Worm (Caenorhabditis elegans) whole organism, young adult: ENCODE measurements around the gene F41F3.9.

Experiments used
- B0019.2 ChIP-seq: fragments of 200-800 bp; sonication (Bioruptor generic); conservative IDR thresholded peaks from 2 replicates; pipeline ENCODE4 v1.3.6; 2022; ENCODE audit warnings: missing genetic modification reagents, missing genetic modification characterization, missing compliant biosample characterization
- B0035.1 ChIP-seq: sonication (generic microtip); optimal IDR thresholded peaks from 2 replicates; lab custom pipeline; 2016; ENCODE audit warnings: missing genetic modification characterization, mild to moderate bottlenecking, missing compliant biosample characterization, missing genotype, missing genetic modification reagents
- B0261.1 ChIP-seq: sonication (generic microtip); optimal IDR thresholded peaks from 2 replicates; lab custom pipeline; 2016; ENCODE audit warnings: mild to moderate bottlenecking, missing genetic modification characterization, moderate library complexity, missing compliant biosample characterization
- D2030.7 ChIP-seq: fragments of 200-800 bp; sonication (Bioruptor generic); IDR thresholded peaks from 2 replicates; pipeline ENCODE4 v1.3.6; 2022; ENCODE audit warnings: missing genetic modification reagents, missing genetic modification characterization, missing compliant biosample characterization
- F23B12.7 ChIP-seq: sonication (generic microtip); optimal IDR thresholded peaks from 2 replicates; lab custom pipeline; 2017; ENCODE audit warnings: missing genetic modification characterization, mild to moderate bottlenecking, missing compliant biosample characterization, antibody characterized with exemption, moderate library complexity; ENCODE audit not compliant: insufficient read depth
- F33H1.4 ChIP-seq: fragments of 200-800 bp; sonication (Bioruptor generic); IDR thresholded peaks from 2 replicates; pipeline ENCODE4 v1.3.6; 2022; ENCODE audit warnings: missing genetic modification reagents, missing genetic modification characterization, missing compliant biosample characterization
- F37B4.10 ChIP-seq: fragments of 200-800 bp; sonication (Bioruptor generic); IDR thresholded peaks from 2 replicates; pipeline ENCODE4 v1.3.6; 2022; ENCODE audit warnings: missing genetic modification characterization, missing compliant biosample characterization
- F39B2.1 ChIP-seq: fragments of 200-800 bp; sonication (Bioruptor generic); IDR thresholded peaks from 2 replicates; pipeline ENCODE4 v1.3.6; 2022; ENCODE audit warnings: missing genetic modification reagents, missing genetic modification characterization, missing compliant biosample characterization
- F55B11.4 ChIP-seq: sonication (generic microtip); optimal IDR thresholded peaks from 2 replicates; lab custom pipeline; 2016; ENCODE audit warnings: missing compliant biosample characterization, missing genetic modification characterization, borderline replicate concordance; ENCODE audit not compliant: insufficient read depth
- K12H6.12 ChIP-seq: fragments of 200-800 bp; sonication (Bioruptor generic); optimal IDR thresholded peaks from 2 replicates; lab custom pipeline; 2018; ENCODE audit warnings: mild to moderate bottlenecking, missing genetic modification characterization, missing compliant biosample characterization
- Y56A3A.18 ChIP-seq: fragments of 200-800 bp; sonication (Bioruptor generic); IDR thresholded peaks from 2 replicates; pipeline ENCODE4 v1.3.6; 2022; ENCODE audit warnings: missing genetic modification reagents, missing genetic modification characterization, missing compliant biosample characterization
- Y67H2A.10 ChIP-seq: fragments of 200-800 bp; sonication (Bioruptor generic); conservative IDR thresholded peaks from 2 replicates; pipeline ENCODE4 v1.3.6; 2022; ENCODE audit warnings: missing genetic modification reagents, missing genetic modification characterization, missing compliant biosample characterization
- ama-1 ChIP-seq, 3 experiments: fragments of 150-350 bp in 1 of 3; sonication (generic microtip) in 2 of 3; optimal IDR thresholded peaks; 2 replicates each; lab custom pipeline; 2014 to 2018; ENCODE audit warnings: missing biosample characterization in 2 of 3, missing genetic modification characterization in 2 of 3, missing genetic modification reagents in 2 of 3
- aptf-2 ChIP-seq: fragments of 200-800 bp; sonication (Bioruptor generic); conservative IDR thresholded peaks from 2 replicates; pipeline ENCODE4 v1.3.6; 2022; ENCODE audit warnings: missing genetic modification reagents, missing genetic modification characterization, missing compliant biosample characterization
- bed-1 ChIP-seq: fragments of 200-800 bp; sonication (Bioruptor generic); IDR thresholded peaks from 2 replicates; pipeline ENCODE4 v1.3.6; 2022; ENCODE audit warnings: missing genetic modification reagents, missing genetic modification characterization, missing compliant biosample characterization
- bed-2 ChIP-seq: fragments of 200-800 bp; sonication (Bioruptor generic); IDR thresholded peaks from 2 replicates; pipeline ENCODE4 v1.3.6; 2022; ENCODE audit warnings: missing genetic modification reagents, missing genetic modification characterization, missing compliant biosample characterization
- ceh-58 ChIP-seq: fragments of 200-800 bp; sonication (Bioruptor generic); IDR thresholded peaks from 2 replicates; pipeline ENCODE4 v1.3.6; 2022; ENCODE audit warnings: missing genetic modification characterization, missing compliant biosample characterization
- ceh-91 ChIP-seq: fragments of 200-800 bp; sonication (Bioruptor generic); IDR thresholded peaks from 2 replicates; pipeline ENCODE4 v1.3.6; 2022; ENCODE audit warnings: missing genetic modification reagents, missing genetic modification characterization, missing compliant biosample characterization
- die-1 ChIP-seq: sonication (generic microtip); optimal IDR thresholded peaks from 2 replicates; lab custom pipeline; 2016; ENCODE audit warnings: missing genotype, mild to moderate bottlenecking, missing genetic modification characterization, missing compliant biosample characterization
- dpl-1 ChIP-seq: fragments of 150-350 bp; optimal IDR thresholded peaks from 2 replicates; lab custom pipeline; 2014; ENCODE audit warnings: missing biosample characterization, missing genetic modification reagents, missing genetic modification characterization
- efl-1 ChIP-seq: fragments of 150-350 bp; optimal IDR thresholded peaks from 2 replicates; lab custom pipeline; 2014; ENCODE audit warnings: missing biosample characterization, missing genetic modification reagents, missing genetic modification characterization
- ets-4 ChIP-seq: fragments of 200-800 bp; sonication (Bioruptor generic); optimal IDR thresholded peaks from 2 replicates; lab custom pipeline; 2018; ENCODE audit warnings: mild to moderate bottlenecking, missing genetic modification characterization, missing compliant biosample characterization
- fkh-3 ChIP-seq: sonication (generic microtip); optimal IDR thresholded peaks from 2 replicates; lab custom pipeline; 2016; ENCODE audit warnings: mild to moderate bottlenecking, missing genetic modification characterization, missing compliant biosample characterization
- hmg-1.2 ChIP-seq: fragments of 200-800 bp; sonication (Bioruptor generic); IDR thresholded peaks from 2 replicates; pipeline ENCODE4 v1.3.6; 2022; ENCODE audit warnings: missing genetic modification reagents, missing genetic modification characterization, missing compliant biosample characterization
- hsf-1 ChIP-seq: fragments of 200-800 bp; sonication (Bioruptor generic); IDR thresholded peaks from 2 replicates; pipeline ENCODE4 v1.3.6; 2022; ENCODE audit warnings: missing genetic modification reagents, missing genetic modification characterization, missing compliant biosample characterization
- lin-40 ChIP-seq: sonication (generic microtip); optimal IDR thresholded peaks from 2 replicates; lab custom pipeline; 2016; ENCODE audit warnings: missing genetic modification characterization, mild to moderate bottlenecking, missing compliant biosample characterization, missing genotype, missing genetic modification reagents
- lir-1 ChIP-seq: fragments of 200-800 bp; sonication (Bioruptor generic); conservative IDR thresholded peaks from 2 replicates; pipeline ENCODE4 v1.3.6; 2022; ENCODE audit warnings: missing genetic modification reagents, missing genetic modification characterization, missing compliant biosample characterization
- lsl-1 ChIP-seq: fragments of 200-800 bp; sonication (Bioruptor generic); optimal IDR thresholded peaks from 2 replicates; lab custom pipeline; 2018; ENCODE audit warnings: mild to moderate bottlenecking, missing genetic modification characterization, moderate library complexity, missing compliant biosample characterization
- madf-6 ChIP-seq: fragments of 200-800 bp; sonication (Bioruptor generic); IDR thresholded peaks from 2 replicates; pipeline ENCODE4 v1.3.6; 2022; ENCODE audit warnings: missing genetic modification reagents, missing genetic modification characterization, missing compliant biosample characterization
- madf-8 ChIP-seq: fragments of 200-800 bp; sonication (Bioruptor generic); conservative IDR thresholded peaks from 2 replicates; pipeline ENCODE4 v1.3.6; 2022; ENCODE audit warnings: missing genetic modification reagents, missing genetic modification characterization, missing compliant biosample characterization
- mes-4 ChIP-seq: sonication (generic microtip); optimal IDR thresholded peaks from 2 replicates; lab custom pipeline; 2016; ENCODE audit warnings: missing genotype, missing genetic modification characterization, missing compliant biosample characterization
- mxl-1 ChIP-seq: sonication (generic microtip); optimal IDR thresholded peaks from 2 replicates; lab custom pipeline; 2016; ENCODE audit warnings: missing genetic modification characterization, missing compliant biosample characterization
- nhr-80 ChIP-seq: sonication (generic microtip); optimal IDR thresholded peaks from 2 replicates; lab custom pipeline; 2016; ENCODE audit warnings: missing genetic modification characterization, missing compliant biosample characterization
- pbrm-1 ChIP-seq: fragments of 200-800 bp; sonication (Bioruptor generic); IDR thresholded peaks from 2 replicates; pipeline ENCODE4 v1.3.6; 2022; ENCODE audit warnings: missing genetic modification reagents, missing genetic modification characterization, missing compliant biosample characterization
- rcor-1 ChIP-seq: fragments of 200-800 bp; sonication (Bioruptor generic); IDR thresholded peaks from 2 replicates; pipeline ENCODE4 v1.3.6; 2022; ENCODE audit warnings: missing genetic modification reagents, missing genetic modification characterization, missing compliant biosample characterization
- snpc-1.1 ChIP-seq: sonication (generic microtip); optimal IDR thresholded peaks from 2 replicates; lab custom pipeline; 2017; ENCODE audit warnings: missing genetic modification characterization, mild to moderate bottlenecking, missing compliant biosample characterization, antibody characterized with exemption, moderate library complexity, missing genotype, missing genetic modification reagents; ENCODE audit not compliant: insufficient read depth
- sptf-2 ChIP-seq: fragments of 200-800 bp; sonication (Bioruptor generic); optimal IDR thresholded peaks from 2 replicates; lab custom pipeline; 2018; ENCODE audit warnings: mild to moderate bottlenecking, missing genetic modification characterization, missing compliant biosample characterization
- xnd-1 ChIP-seq: sonication (generic microtip); optimal IDR thresholded peaks from 2 replicates; lab custom pipeline; 2016; ENCODE audit warnings: missing genotype, missing genetic modification reagents, missing genetic modification characterization, missing compliant biosample characterization
- ztf-3 ChIP-seq: fragments of 200-800 bp; sonication (Bioruptor generic); optimal IDR thresholded peaks from 2 replicates; lab custom pipeline; 2018; ENCODE audit warnings: mild to moderate bottlenecking, missing genetic modification characterization, missing compliant biosample characterization

The F41F3.9 gene

DNA sequence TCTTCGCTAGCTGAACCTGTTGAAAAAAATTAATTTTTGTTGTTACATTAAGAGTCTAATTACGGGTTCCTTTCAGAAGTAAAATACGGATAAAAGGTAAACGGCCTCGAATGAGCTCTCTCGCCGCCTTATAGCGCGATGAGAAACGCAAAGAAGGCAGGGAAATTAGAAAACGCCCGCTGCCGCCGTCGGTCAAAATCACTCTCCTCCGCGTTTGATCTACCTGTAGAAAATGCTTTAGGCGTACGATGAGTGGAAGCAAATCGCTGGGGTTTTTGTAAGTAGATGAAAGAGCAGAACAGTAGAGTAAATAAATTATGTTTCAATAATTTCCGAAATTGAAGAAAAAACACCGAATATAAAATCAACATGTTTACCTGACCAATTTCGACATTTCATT lies 18.1 kb upstream of the F41F3.9 start:
- TF ChIP-seq F37B4.10 (GFP tag; lab: Robert Waterston, UW) (no peak), efl-1 (GFP tag; lab: Kevin White, UChicago) (peak; percentile 89), Y67H2A.10 (GFP tag; lab: Robert Waterston, UW) (no peak), K12H6.12 (tag; lab: Kevin White, UChicago) (no peak), Y56A3A.18 (GFP tag; lab: Robert Waterston, UW) (no peak), F23B12.7 (tag; lab: Kevin White, UChicago) (no peak), mxl-1 (tag; lab: Kevin White, UChicago) (no peak), xnd-1 (tag; lab: Kevin White, UChicago) (peak; percentile 61), hmg-1.2 (GFP tag; lab: Robert Waterston, UW) (peak; percentile 26; the same call in 1 of the 2 replicates), B0261.1 (no peak), lir-1 (GFP tag; lab: Robert Waterston, UW) (no peak), die-1 (tag; lab: Kevin White, UChicago) (no peak), bed-2 (no peak), lin-40 (tag; lab: Kevin White, UChicago) (no peak), ceh-58 (no peak), aptf-2 (GFP tag; lab: Robert Waterston, UW) (0 out of 2 replicates have a peak, but pooled peaks have one; percentile 13), D2030.7 (GFP tag; lab: Robert Waterston, UW) (peak; percentile 49; the same call in 1 of the 2 replicates), B0035.1 (tag; lab: Kevin White, UChicago) (no peak), F55B11.4 (tag; lab: Kevin White, UChicago) (no peak), madf-8 (GFP tag; lab: Robert Waterston, UW) (peak; percentile 75), B0019.2 (GFP tag; lab: Robert Waterston, UW) (no peak), dpl-1 (peak; percentile 44), lsl-1 (GFP tag; lab: Kevin White, UChicago) (peak; percentile 36), nhr-80 (tag; lab: Kevin White, UChicago) (no peak), snpc-1.1 (no peak), ama-1 (optimal IDR thresholded peaks at IDR 0.05; lab: Kevin White, UChicago) (no peak), ama-1 (GFP tag; optimal IDR thresholded peaks at IDR 0.05; lab: Kevin White, UChicago) (no peak), mes-4 (tag; lab: Kevin White, UChicago) (no peak), F33H1.4 (GFP tag; lab: Robert Waterston, UW) (0 out of 2 replicates have a peak, but pooled peaks have one; percentile 12), ztf-3 (GFP tag; lab: Kevin White, UChicago) (no peak), madf-6 (GFP tag; lab: Robert Waterston, UW) (peak; percentile 88), fkh-3 (tag; lab: Kevin White, UChicago) (no peak), ceh-91 (GFP tag; lab: Robert Waterston, UW) (peak; percentile 41; the same call in 1 of the 2 replicates), F39B2.1 (no peak), hsf-1 (GFP tag; lab: Robert Waterston, UW) (0 out of 2 replicates have a peak, but pooled peaks have one; percentile 10), sptf-2 (no peak), ets-4 (GFP tag; lab: Kevin White, UChicago) (no peak), bed-1 (GFP tag; lab: Robert Waterston, UW) (no peak), pbrm-1 (GFP tag; lab: Robert Waterston, UW) (no peak), rcor-1 (no peak)
